Fruit fly (Drosophila melanogaster): ENCODE data around the gene CG11327.

CG11327 gene

DNA sequence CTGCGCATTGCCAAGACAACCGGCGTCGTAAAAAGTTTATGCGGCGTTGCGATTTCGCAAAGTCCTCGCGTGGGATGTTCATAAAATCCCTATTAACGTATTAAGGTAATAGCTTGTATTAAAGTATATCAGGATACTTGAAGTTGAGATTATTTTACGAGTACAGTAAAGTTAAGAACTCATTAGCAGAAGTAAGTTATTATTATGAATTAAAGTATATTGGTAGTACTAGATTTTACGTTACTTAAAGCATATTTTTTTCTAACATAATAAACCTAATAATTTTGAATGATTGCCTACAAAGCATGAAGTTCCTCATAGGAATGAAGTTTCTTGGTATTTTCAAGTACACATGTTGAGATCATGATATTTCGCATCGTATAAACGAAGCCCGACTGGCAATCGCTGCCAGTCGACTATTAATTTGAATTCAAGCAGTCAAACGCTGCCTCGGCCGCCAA, 7.3 kb upstream of the CG11327 start (continued):
- TF ChIP-seq Dll (GFP tag; IDR thresholded peaks at IDR 0.05; ENCODE audit: partially characterized antibody) = no peak
- no peak for TF ChIP-seq CG7987 (GFP tag; optimal IDR thresholded peaks at IDR 0.05)
- TF ChIP-seq hth (optimal IDR thresholded peaks at IDR 0.05) = no peak
- peak; percentile 19 for TF ChIP-seq CG15011 (GFP tag; optimal IDR thresholded peaks at IDR 0.05)
- no peak for TF ChIP-seq Fer1 (GFP tag; optimal IDR thresholded peaks at IDR 0.05)
- TF ChIP-seq CG7786 (GFP tag; optimal IDR thresholded peaks at IDR 0.05) = no peak
- TF ChIP-seq CG11560 (tag; IDR thresholded peaks at IDR 0.05) = no peak
- TF ChIP-seq CG1024 (GFP tag; IDR thresholded peaks at IDR 0.05) = no peak
- no peak for TF ChIP-seq disco-r (GFP tag; optimal IDR thresholded peaks at IDR 0.05)
- peak; percentile 28 for TF ChIP-seq CG13296 (GFP tag; optimal IDR thresholded peaks at IDR 0.05)
- TF ChIP-seq ab (GFP tag; optimal IDR thresholded peaks at IDR 0.05) = no peak
- TF ChIP-seq zen2 (GFP tag; IDR thresholded peaks at IDR 0.05; ENCODE audit: partially characterized antibody) = no peak
- TF ChIP-seq Bdp1 (GFP tag; optimal IDR thresholded peaks at IDR 0.05) = no peak
- no peak for TF ChIP-seq CG18599 (GFP tag; optimal IDR thresholded peaks at IDR 0.05)
- TF ChIP-seq Nf-YA (GFP tag; IDR thresholded peaks at IDR 0.05) = no peak
- TF ChIP-seq ham (GFP tag; IDR thresholded peaks at IDR 0.05) = no peak
- no peak for TF ChIP-seq CG11696 (GFP tag; IDR thresholded peaks at IDR 0.05)
- no peak for TF ChIP-seq Awh (GFP tag; IDR thresholded peaks at IDR 0.05)
- peak; percentile 31 for TF ChIP-seq CG6254 (GFP tag; optimal IDR thresholded peaks at IDR 0.05)
- TF ChIP-seq CG16863 (GFP tag; optimal IDR thresholded peaks at IDR 0.05) = no peak
- no peak for TF ChIP-seq Gug (GFP tag; IDR thresholded peaks at IDR 0.05)
- TF ChIP-seq ac (GFP tag; optimal IDR thresholded peaks at IDR 0.05) = no peak
- TF ChIP-seq peb (GFP tag; IDR thresholded peaks at IDR 0.05) = no peak
- TF ChIP-seq sob (GFP tag; IDR thresholded peaks at IDR 0.05) = no peak
- TF ChIP-seq pum (GFP tag; optimal IDR thresholded peaks at IDR 0.05) = no peak
- no peak for TF ChIP-seq MTF-1 (GFP tag; optimal IDR thresholded peaks at IDR 0.05; ENCODE audit: borderline replicate concordance)
- TF ChIP-seq ken (GFP tag; IDR thresholded peaks at IDR 0.05) = no peak; the same call in 2 of the 3 replicates
- no peak for TF ChIP-seq CG14667 (GFP tag; IDR thresholded peaks at IDR 0.05)
- TF ChIP-seq Ada2b (GFP tag; IDR thresholded peaks at IDR 0.05) = peak; percentile 29; the same call in 1 of the 2 replicates
- TF ChIP-seq CG5953 (GFP tag; IDR thresholded peaks at IDR 0.05) = no peak
- TF ChIP-seq CG4424 (GFP tag; optimal IDR thresholded peaks at IDR 0.05) = peak; percentile 30
- TF ChIP-seq CG43689 (GFP tag; IDR thresholded peaks at IDR 0.05) = no peak
- no peak for TF ChIP-seq CG12071 (GFP tag; optimal IDR thresholded peaks at IDR 0.05)
- TF ChIP-seq CG9797 (GFP tag; optimal IDR thresholded peaks at IDR 0.05) = no peak
- peak; percentile 60 for TF ChIP-seq Ets65A (GFP tag)
- TF ChIP-seq sc (optimal IDR thresholded peaks at IDR 0.05) = no peak
- peak; percentile 37 for TF ChIP-seq sc (GFP tag; optimal IDR thresholded peaks at IDR 0.05)
- TF ChIP-seq CG8765 (GFP tag; IDR thresholded peaks at IDR 0.05) = no peak
- no peak for TF ChIP-seq gfzf (GFP tag; optimal IDR thresholded peaks at IDR 0.05)
- TF ChIP-seq nom (GFP tag; optimal IDR thresholded peaks at IDR 0.05) = peak; percentile 45
- TF ChIP-seq CG10979 (tag; optimal IDR thresholded peaks at IDR 0.05) = peak; percentile 83
- no peak for TF ChIP-seq tna (GFP tag; IDR thresholded peaks at IDR 0.05; ENCODE audit: partially characterized antibody)
- TF ChIP-seq CrebB (tag; optimal IDR thresholded peaks at IDR 0.05) = no peak
- no peak for TF ChIP-seq HLH4C (GFP tag; IDR thresholded peaks at IDR 0.05; ENCODE audit: partially characterized antibody)
- TF ChIP-seq seq (GFP tag; IDR thresholded peaks at IDR 0.05) = no peak
- no peak for TF ChIP-seq tup (GFP tag; optimal IDR thresholded peaks at IDR 0.05)
- no peak for TF ChIP-seq CG17186 (GFP tag; optimal IDR thresholded peaks at IDR 0.05)
- peak; percentile 40 for TF ChIP-seq Deaf1 (tag; optimal IDR thresholded peaks at IDR 0.05)
- TF ChIP-seq slbo (GFP tag; IDR thresholded peaks at IDR 0.05) = no peak
- peak; percentile 50 for TF ChIP-seq odd (GFP tag; optimal IDR thresholded peaks at IDR 0.05)
- no peak for TF ChIP-seq Pdp1 (GFP tag; optimal IDR thresholded peaks at IDR 0.05)
- TF ChIP-seq chinmo (GFP tag; IDR thresholded peaks at IDR 0.05; ENCODE audit: partially characterized antibody) = no peak

All from whole organism, embryonic.